Worm (Caenorhabditis elegans) whole organism, L3 larva: ENCODE results near the gene cyn-6.

Experiments
- R02D3.7 ChIP-seq: fragments of 150-350 bp; optimal IDR thresholded peaks from 2 replicates; lab custom pipeline; 2014; ENCODE audit warnings: missing biosample characterization, missing genetic modification characterization
- aly-2 ChIP-seq: fragments of 150-350 bp; optimal IDR thresholded peaks from 2 replicates; lab custom pipeline; 2014; ENCODE audit warnings: missing biosample characterization, missing genetic modification characterization
- ama-1 ChIP-seq: fragments of 150-350 bp; optimal IDR thresholded peaks from 2 replicates; lab custom pipeline; 2018
- ceh-16 ChIP-seq: sonication (generic microtip); optimal IDR thresholded peaks from 2 replicates; lab custom pipeline; 2017; ENCODE audit warnings: missing biosample characterization, missing genetic modification characterization
- ceh-28 ChIP-seq: fragments of 150-350 bp; optimal IDR thresholded peaks from 2 replicates; lab custom pipeline; 2014; ENCODE audit warnings: missing biosample characterization, missing genetic modification reagents, missing genetic modification characterization
- ceh-82 ChIP-seq: fragments of 150-350 bp; optimal IDR thresholded peaks from 2 replicates; lab custom pipeline; 2014; ENCODE audit warnings: missing biosample characterization, missing genetic modification characterization
- ceh-9 ChIP-seq: sonication (generic microtip); optimal IDR thresholded peaks from 2 replicates; lab custom pipeline; 2018; ENCODE audit warnings: missing biosample characterization, missing genetic modification characterization
- daf-12 ChIP-seq: fragments of 150-350 bp; optimal IDR thresholded peaks from 2 replicates; lab custom pipeline; 2014; ENCODE audit warnings: missing biosample characterization, missing genetic modification reagents, missing genetic modification characterization
- egl-27 ChIP-seq: sonication (generic microtip); optimal IDR thresholded peaks from 4 replicates; lab custom pipeline; 2017; ENCODE audit warnings: missing biosample characterization, missing genetic modification reagents, missing genetic modification characterization
- elt-1 ChIP-seq: fragments of 150-350 bp; optimal IDR thresholded peaks from 2 replicates; lab custom pipeline; 2014; ENCODE audit warnings: missing biosample characterization, missing genetic modification characterization
- elt-2 ChIP-seq: sonication (generic microtip); optimal IDR thresholded peaks from 2 replicates; lab custom pipeline; 2016; ENCODE audit warnings: missing genetic modification reagents, mild to moderate bottlenecking, missing genetic modification characterization, missing compliant biosample characterization
- elt-3 ChIP-seq, 3 experiments: fragments of 150-350 bp in 1 of 3; sonication (generic microtip) in 2 of 3; optimal IDR thresholded peaks; 2 replicates in 2 of 3; 4 replicates in 1 of 3; lab custom pipeline; 2014 to 2017; ENCODE audit warnings: missing biosample characterization in 3 of 3, missing genetic modification characterization in 3 of 3
- fkh-10 ChIP-seq: sonication (generic microtip); optimal IDR thresholded peaks from 2 replicates; lab custom pipeline; 2017; ENCODE audit warnings: missing biosample characterization, missing genetic modification reagents, missing genetic modification characterization
- fkh-2 ChIP-seq: fragments of 150-350 bp; optimal IDR thresholded peaks from 2 replicates; lab custom pipeline; 2014; ENCODE audit warnings: missing biosample characterization, missing genetic modification reagents, missing genetic modification characterization
- hmg-11 ChIP-seq: sonication (generic microtip); optimal IDR thresholded peaks from 2 replicates; lab custom pipeline; 2016; ENCODE audit warnings: missing genetic modification characterization, missing compliant biosample characterization
- jun-1 ChIP-seq: fragments of 150-350 bp; optimal IDR thresholded peaks from 2 replicates; lab custom pipeline; 2014; ENCODE audit warnings: missing biosample characterization, missing genetic modification reagents, missing genetic modification characterization
- lin-15B ChIP-seq: fragments of 150-350 bp; optimal IDR thresholded peaks from 2 replicates; lab custom pipeline; 2014; ENCODE audit warnings: missing biosample characterization, missing genetic modification characterization
- lin-39 ChIP-seq: fragments of 150-350 bp; optimal IDR thresholded peaks from 2 replicates; lab custom pipeline; 2018; ENCODE audit warnings: missing biosample characterization, missing genetic modification reagents, missing genetic modification characterization
- lsy-12 ChIP-seq: sonication (generic microtip); optimal IDR thresholded peaks from 2 replicates; lab custom pipeline; 2016; ENCODE audit warnings: mild to moderate bottlenecking, missing genetic modification characterization, missing compliant biosample characterization
- mdl-1 ChIP-seq: fragments of 150-350 bp; optimal IDR thresholded peaks from 2 replicates; lab custom pipeline; 2014; ENCODE audit warnings: missing biosample characterization, missing genetic modification characterization
- mml-1 ChIP-seq: fragments of 150-350 bp; sonication (generic microtip); optimal IDR thresholded peaks from 3 replicates; lab custom pipeline; 2014; ENCODE audit warnings: missing biosample characterization, missing genetic modification characterization
- nfya-1 ChIP-seq: sonication (generic microtip); optimal IDR thresholded peaks from 2 replicates; lab custom pipeline; 2017; ENCODE audit warnings: missing genetic modification characterization, mild to moderate bottlenecking, missing compliant biosample characterization, antibody characterized with exemption, moderate library complexity; ENCODE audit not compliant: insufficient read depth
- nhr-11 ChIP-seq: fragments of 150-350 bp; optimal IDR thresholded peaks from 2 replicates; lab custom pipeline; 2014; ENCODE audit warnings: missing biosample characterization, missing genetic modification characterization
- nhr-23 ChIP-seq: fragments of 150-350 bp; optimal IDR thresholded peaks from 2 replicates; lab custom pipeline; 2014; ENCODE audit warnings: missing biosample characterization, missing genetic modification reagents, missing genetic modification characterization
- nhr-237 ChIP-seq: fragments of 150-350 bp; optimal IDR thresholded peaks from 2 replicates; lab custom pipeline; 2014; ENCODE audit warnings: missing biosample characterization, missing genetic modification characterization
- nhr-43 ChIP-seq: sonication (generic microtip); optimal IDR thresholded peaks from 2 replicates; lab custom pipeline; 2016; ENCODE audit warnings: mild to moderate bottlenecking, missing genetic modification characterization, missing compliant biosample characterization; ENCODE audit not compliant: poor library complexity, severe bottlenecking
- nhr-76 ChIP-seq: fragments of 150-350 bp; sonication (generic microtip); optimal IDR thresholded peaks from 5 replicates; lab custom pipeline; 2014; ENCODE audit warnings: missing biosample characterization, missing genetic modification characterization
- nhr-77 ChIP-seq: fragments of 150-350 bp; optimal IDR thresholded peaks from 2 replicates; lab custom pipeline; 2014; ENCODE audit warnings: missing biosample characterization, missing genetic modification characterization
- pha-4 ChIP-seq: fragments of 150-350 bp; optimal IDR thresholded peaks from 2 replicates; lab custom pipeline; 2014; ENCODE audit warnings: missing biosample characterization, missing genetic modification reagents, missing genetic modification characterization
- sea-2 ChIP-seq: fragments of 150-350 bp; sonication (generic microtip); optimal IDR thresholded peaks from 4 replicates; lab custom pipeline; 2014; ENCODE audit warnings: missing biosample characterization, missing genetic modification reagents, missing genetic modification characterization
- skn-1 ChIP-seq: fragments of 150-350 bp; optimal IDR thresholded peaks from 2 replicates; lab custom pipeline; 2014; ENCODE audit warnings: missing biosample characterization, missing genetic modification characterization
- snpc-4 ChIP-seq: fragments of 150-350 bp; optimal IDR thresholded peaks from 2 replicates; lab custom pipeline; 2014; ENCODE audit warnings: missing biosample characterization, missing genetic modification characterization
- tbx-2 ChIP-seq: sonication (generic microtip); optimal IDR thresholded peaks from 2 replicates; lab custom pipeline; 2016; ENCODE audit warnings: mild to moderate bottlenecking, missing genetic modification characterization, missing compliant biosample characterization
- unc-39 ChIP-seq: sonication (generic microtip); optimal IDR thresholded peaks from 4 replicates; lab custom pipeline; 2017; ENCODE audit warnings: missing biosample characterization, missing genetic modification characterization
- unc-62 ChIP-seq: fragments of 150-350 bp; sonication (generic microtip); optimal IDR thresholded peaks from 4 replicates; lab custom pipeline; 2014; ENCODE audit warnings: missing biosample characterization, missing genetic modification reagents, missing genetic modification characterization
- zag-1 ChIP-seq: fragments of 150-350 bp; optimal IDR thresholded peaks from 2 replicates; lab custom pipeline; 2014; ENCODE audit warnings: missing biosample characterization, missing genetic modification characterization
- ztf-11 ChIP-seq: fragments of 150-350 bp; optimal IDR thresholded peaks from 2 replicates; lab custom pipeline; 2014; ENCODE audit warnings: missing biosample characterization, missing genetic modification characterization

The cyn-6 gene

ce11 chrIII:762508-762907 lies 10.7 kb upstream of the cyn-6 start:
- no peak for TF ChIP-seq pha-4 (tag; lab: Kevin White, UChicago)
- TF ChIP-seq nhr-11 (tag; lab: Kevin White, UChicago), result no peak
- TF ChIP-seq unc-39 (tag; lab: Kevin White, UChicago), result no peak

- TF ChIP-seq mdl-1 (tag; lab: Kevin White, UChicago) (no peak), lsy-12 (tag; lab: Kevin White, UChicago) (no peak), unc-62 (GFP tag; lab: Kevin White, UChicago) (no peak), nhr-237 (tag; lab: Kevin White, UChicago) (no peak), sea-2 (GFP tag; lab: Kevin White, UChicago) (no peak), ama-1 (lab: Kevin White, UChicago) (no peak), nhr-43 (tag; lab: Kevin White, UChicago) (no peak), nhr-11 (tag; lab: Kevin White, UChicago) (no peak), nhr-77 (tag; lab: Kevin White, UChicago) (no peak), nhr-23 (tag; lab: Kevin White, UChicago) (no peak), daf-12 (no peak), R02D3.7 (no peak), fkh-10 (GFP tag; lab: Kevin White, UChicago) (peak; percentile 57), nfya-1 (tag; lab: Kevin White, UChicago) (peak; percentile 47), hmg-11 (tag; lab: Kevin White, UChicago) (no peak), ztf-11 (tag; lab: Kevin White, UChicago) (no peak), ceh-9 (no peak), jun-1 (tag; lab: Kevin White, UChicago) (no peak), egl-27 (tag; lab: Kevin White, UChicago) (no peak), lin-15B (peak; percentile 18), tbx-2 (tag; lab: Kevin White, UChicago) (no peak), mml-1 (no peak), lin-39 (peak; percentile 49)
- TF ChIP-seq, all 47 proteins: peak for 4
Measured at ce11 chrIII:764404-764803, 8.8 kb upstream of the cyn-6 start.

- TF ChIP-seq skn-1 (tag; lab: Kevin White, UChicago) (no peak), zag-1 (tag; lab: Kevin White, UChicago) (no peak), fkh-2 (no peak), egl-27 (tag; lab: Kevin White, UChicago) (no peak), tbx-2 (tag; lab: Kevin White, UChicago) (no peak), nhr-77 (tag; lab: Kevin White, UChicago) (no peak), elt-3 (tag; optimal IDR thresholded peaks at IDR 0.05; lab: Kevin White, UChicago) (no peak), ceh-82 (tag; lab: Kevin White, UChicago) (no peak), ceh-28 (no peak), lin-39 (no peak), nhr-237 (tag; lab: Kevin White, UChicago) (no peak), R02D3.7 (no peak), nhr-11 (tag; lab: Kevin White, UChicago) (no peak), daf-12 (no peak), unc-39 (tag; lab: Kevin White, UChicago) (no peak), ztf-11 (tag; lab: Kevin White, UChicago) (no peak), elt-1 (no peak), nhr-76 (no peak), ceh-16 (no peak)
Measured at ce11 chrIII:764884-765283, 8.3 kb upstream of the cyn-6 start, which contains the start of gene ptl-1. Gene ptl-1 (plus strand): TSS chrIII:765184.

- TF ChIP-seq egl-27 (tag; lab: Kevin White, UChicago) (no peak), snpc-4 (tag; lab: Kevin White, UChicago) (no peak), elt-2 (tag; lab: Kevin White, UChicago) (no peak)
Measured at ce11 chrIII:768528-768927, 4.7 kb upstream of the cyn-6 start.

- TF ChIP-seq daf-12 (no peak), unc-62 (GFP tag; lab: Kevin White, UChicago) (no peak), ama-1 (lab: Kevin White, UChicago) (no peak), aly-2 (tag; lab: Kevin White, UChicago) (no peak), ceh-9 (no peak), ceh-28 (no peak), nhr-11 (tag; lab: Kevin White, UChicago) (no peak), sea-2 (GFP tag; lab: Kevin White, UChicago) (no peak), nhr-43 (tag; lab: Kevin White, UChicago) (no peak), elt-3 (tag; optimal IDR thresholded peaks at IDR 0.05; lab: Kevin White, UChicago) (no peak), mml-1 (no peak)
Measured at ce11 chrIII:770958-771357, 2.3 kb upstream of the cyn-6 start, which contains the start of gene tpst-2. Gene tpst-2 (plus strand): TSS chrIII:771258.
